Worm (Caenorhabditis elegans) whole organism, midembryonic: ENCODE results near the gene K08A2.2.

Source experiments
- T22C8.4 ChIP-seq: fragments of 200-800 bp; sonication (Bioruptor generic); IDR thresholded peaks from 2 replicates; pipeline ENCODE4 v1.3.6; 2022; ENCODE audit warnings: missing genetic modification characterization, missing compliant biosample characterization
- cog-1 ChIP-seq: sonication (generic microtip); optimal IDR thresholded peaks from 2 replicates; lab custom pipeline; 2016; ENCODE audit warnings: missing genetic modification characterization, missing compliant biosample characterization
- flt-1 ChIP-seq: fragments of 200-800 bp; sonication (Bioruptor generic); IDR thresholded peaks from 2 replicates; pipeline ENCODE4 v1.3.6; 2022; ENCODE audit warnings: missing genetic modification characterization, missing compliant biosample characterization
- klf-2 ChIP-seq: fragments of 200-800 bp; sonication (Bioruptor generic); conservative IDR thresholded peaks from 2 replicates; pipeline ENCODE4 v1.3.6; 2022; ENCODE audit warnings: missing genetic modification reagents, missing genetic modification characterization, missing compliant biosample characterization
- med-1 ChIP-seq: sonication (generic microtip); optimal IDR thresholded peaks from 2 replicates; lab custom pipeline; 2017; ENCODE audit warnings: missing genetic modification characterization, mild to moderate bottlenecking, missing compliant biosample characterization, antibody characterized with exemption, missing genetic modification reagents; ENCODE audit not compliant: insufficient read depth
- ref-1 ChIP-seq: fragments of 200-800 bp; sonication (Bioruptor generic); conservative IDR thresholded peaks from 2 replicates; pipeline ENCODE4 v1.3.6; 2022; ENCODE audit warnings: missing genetic modification reagents, missing genetic modification characterization, missing compliant biosample characterization
- tab-1 ChIP-seq: fragments of 200-800 bp; sonication (Bioruptor generic); IDR thresholded peaks from 2 replicates; pipeline ENCODE4 v1.3.6; 2022; ENCODE audit warnings: missing genetic modification characterization, missing compliant biosample characterization
- ztf-23 ChIP-seq: fragments of 200-800 bp; sonication (Bioruptor generic); IDR thresholded peaks from 2 replicates; pipeline ENCODE4 v1.3.6; 2022; ENCODE audit warnings: missing genetic modification reagents, missing genetic modification characterization, missing compliant biosample characterization
- ztf-29 ChIP-seq: fragments of 200-800 bp; sonication (Bioruptor generic); IDR thresholded peaks from 2 replicates; pipeline ENCODE4 v1.3.6; 2022; ENCODE audit warnings: missing genetic modification reagents, missing genetic modification characterization, missing compliant biosample characterization

The K08A2.2 gene

DNA sequence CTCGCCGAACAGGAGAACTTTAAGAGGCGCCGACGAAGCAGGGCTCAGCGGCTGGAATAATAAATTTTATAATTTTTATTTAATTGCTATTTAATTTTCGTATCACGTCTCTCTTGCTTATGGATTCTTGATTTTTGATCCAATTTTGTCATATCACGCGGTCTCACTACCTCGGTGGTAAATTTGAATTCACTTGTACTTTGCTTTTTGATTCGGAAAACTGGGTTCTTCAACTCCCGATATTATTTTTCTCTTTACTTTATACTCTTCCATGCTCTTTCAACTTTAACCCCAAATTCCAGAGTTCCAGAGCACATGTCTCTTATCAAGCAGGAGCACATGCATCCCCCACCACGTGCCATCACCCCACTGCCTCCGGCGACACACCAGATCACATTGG lies 12.3 kb downstream of the K08A2.2 start, which contains the start of gene lido-11:
Gene lido-11 (plus strand): TSS at position 301 of the 400 bp plus-strand sequence.
- TF ChIP-seq cog-1 (tag; lab: Kevin White, UChicago), result no peak
- TF ChIP-seq tab-1 (GFP tag; lab: Robert Waterston, UW), result no peak
- no peak for TF ChIP-seq flt-1 (GFP tag; lab: Robert Waterston, UW)

DNA sequence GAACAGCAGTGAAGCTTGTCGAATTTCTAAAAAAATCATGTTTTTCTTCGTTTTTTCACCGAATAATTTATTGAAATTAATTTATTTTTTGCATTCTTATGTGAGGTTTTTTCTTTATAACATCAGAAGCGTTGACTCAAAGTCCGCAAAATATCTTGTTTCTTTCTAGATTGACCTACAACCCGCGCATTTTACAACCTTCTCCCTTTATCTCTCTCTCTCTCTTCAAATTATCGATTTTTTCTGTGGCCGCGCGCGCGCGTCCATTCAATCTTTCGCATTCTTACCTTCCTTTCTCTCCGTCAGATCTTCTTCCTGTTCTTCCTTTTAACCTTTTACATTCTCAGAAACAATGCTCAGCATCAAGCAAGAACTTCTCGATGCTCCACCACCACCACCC lies 14.1 kb downstream of the K08A2.2 start, which contains the start of gene lido-12:
Gene lido-12 (plus strand): TSS at position 301 of the 400 bp plus-strand sequence.
- TF ChIP-seq tab-1 (GFP tag; lab: Robert Waterston, UW) (no peak), T22C8.4 (GFP tag; lab: Robert Waterston, UW) (peak; percentile 57; the same call in 1 of the 2 replicates)

DNA sequence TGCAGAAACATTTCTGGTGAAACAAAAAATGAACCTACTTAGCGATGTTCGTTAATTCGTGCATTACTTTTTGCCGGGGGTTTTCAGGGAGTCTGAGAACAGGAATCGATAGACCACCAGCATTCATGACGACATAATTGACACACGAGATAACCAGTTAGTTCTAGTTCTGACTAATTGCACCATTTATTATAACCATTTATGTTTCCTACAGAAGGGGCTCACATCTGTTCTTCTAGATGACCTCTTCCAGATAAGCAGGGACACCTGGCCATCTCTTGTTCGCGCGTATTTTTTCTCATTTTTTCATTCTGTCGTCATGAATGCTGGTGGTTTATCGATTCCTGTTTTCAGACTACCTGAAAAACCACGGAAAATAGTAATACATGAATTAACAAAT lies 17.0 kb downstream of the K08A2.2 start, which contains the start of gene sdz-5:
Gene sdz-5 (plus strand): TSS at position 301 of the 400 bp plus-strand sequence.
- TF ChIP-seq flt-1 (GFP tag; lab: Robert Waterston, UW), result no peak
- no peak for TF ChIP-seq med-1 (GFP tag; lab: Kevin White, UChicago)
- no peak for TF ChIP-seq ztf-23 (GFP tag; lab: Robert Waterston, UW)
- no peak for TF ChIP-seq tab-1 (GFP tag; lab: Robert Waterston, UW)
- no peak for TF ChIP-seq T22C8.4 (GFP tag; lab: Robert Waterston, UW)
- TF ChIP-seq cog-1 (tag; lab: Kevin White, UChicago), result no peak
- no peak for TF ChIP-seq klf-2 (GFP tag; lab: Robert Waterston, UW)
- TF ChIP-seq ztf-29 (GFP tag; lab: Robert Waterston, UW), result no peak
- TF ChIP-seq ref-1 (GFP tag; lab: Robert Waterston, UW), result no peak

DNA sequence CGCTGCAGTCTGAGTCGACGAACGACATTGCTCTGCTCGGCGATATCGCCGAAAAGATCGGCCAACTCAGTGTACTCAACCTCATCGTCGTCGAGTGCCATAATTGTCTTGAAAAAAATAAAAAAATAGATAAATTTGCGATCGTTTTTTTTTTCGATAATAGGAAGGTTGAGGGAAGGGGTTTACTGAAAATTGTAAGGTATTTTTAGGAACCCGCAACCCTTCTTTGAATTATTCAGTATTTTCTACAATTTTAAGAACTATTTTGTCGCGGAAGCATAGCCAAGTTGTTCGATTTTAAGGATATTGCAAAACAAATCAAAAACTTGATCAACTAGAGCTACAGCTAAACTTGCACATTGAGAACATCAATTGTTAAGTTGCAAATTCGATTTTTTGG lies 20.7 kb downstream of the K08A2.2 start, which contains the start of gene C41H7.9:
Gene C41H7.9 (minus strand): TSS at position 101 of the 400 bp plus-strand sequence.
- TF ChIP-seq ref-1 (GFP tag; lab: Robert Waterston, UW), result no peak
- no peak for TF ChIP-seq ztf-23 (GFP tag; lab: Robert Waterston, UW)
- no peak for TF ChIP-seq klf-2 (GFP tag; lab: Robert Waterston, UW)
- TF ChIP-seq flt-1 (GFP tag; lab: Robert Waterston, UW), result no peak

DNA sequence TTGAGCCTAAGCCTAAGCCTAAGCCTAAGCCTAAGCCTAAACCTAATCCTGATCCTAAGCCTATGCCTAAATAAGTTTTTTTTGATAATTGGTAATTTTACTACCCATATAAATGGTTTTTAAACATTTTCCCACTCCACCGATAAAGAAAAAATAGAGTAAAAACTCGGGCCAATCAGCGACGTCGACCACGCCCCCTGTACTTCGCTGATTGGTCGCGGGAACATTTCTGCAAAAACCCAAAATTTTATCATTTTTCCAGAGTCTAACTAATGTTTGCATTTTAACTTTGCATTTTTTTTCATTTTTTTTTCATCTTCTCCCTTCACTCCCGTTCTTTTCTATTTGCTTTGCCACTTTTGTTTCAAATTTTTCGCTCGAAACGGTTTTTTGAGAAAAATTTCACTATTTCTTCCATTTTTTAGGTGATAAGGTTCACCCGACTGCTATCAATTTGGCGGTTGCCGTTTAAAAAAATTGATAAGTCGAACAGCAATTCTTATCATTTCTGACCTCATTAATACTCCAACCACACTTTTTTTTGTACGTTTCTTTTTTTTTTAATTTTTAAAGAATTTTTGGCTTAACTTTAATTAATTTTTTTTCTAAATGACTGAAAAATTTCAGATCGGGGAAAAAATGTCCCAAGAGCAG lies 22.9 kb downstream of the K08A2.2 start, which contains the start of gene C41H7.2:
Gene C41H7.2 (plus strand): TSS at position 622 of the 654 bp plus-strand sequence.
- TF ChIP-seq tab-1 (GFP tag; lab: Robert Waterston, UW) (no peak), klf-2 (GFP tag; lab: Robert Waterston, UW) (no peak), ref-1 (GFP tag; lab: Robert Waterston, UW) (no peak), flt-1 (GFP tag; lab: Robert Waterston, UW) (0 out of 2 replicates have a peak, but pooled peaks have one; percentile 2)

DNA sequence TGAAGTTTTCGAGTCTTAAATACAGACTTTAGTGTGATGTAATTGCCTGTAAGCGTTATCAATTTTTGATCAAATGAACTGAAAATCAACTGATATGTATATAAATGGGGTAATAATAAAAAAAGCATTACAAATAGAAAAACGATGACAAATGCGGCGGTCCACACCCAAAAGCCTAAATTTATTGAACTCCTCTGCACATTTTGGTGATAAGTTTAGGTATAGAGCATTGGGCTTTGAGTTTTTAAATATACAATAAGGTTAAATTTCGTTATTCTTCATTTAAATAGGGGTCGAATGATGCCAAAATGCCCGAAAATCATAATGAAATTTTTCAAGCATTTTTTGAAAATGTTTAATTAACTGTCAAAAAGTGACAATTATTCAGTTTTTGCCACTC lies 28.4 kb downstream of the K08A2.2 start, which contains the start of gene clec-3:
Gene clec-3 (minus strand): TSS at position 101 of the 400 bp plus-strand sequence.
- TF ChIP-seq ztf-23 (GFP tag; lab: Robert Waterston, UW), result no peak

DNA sequence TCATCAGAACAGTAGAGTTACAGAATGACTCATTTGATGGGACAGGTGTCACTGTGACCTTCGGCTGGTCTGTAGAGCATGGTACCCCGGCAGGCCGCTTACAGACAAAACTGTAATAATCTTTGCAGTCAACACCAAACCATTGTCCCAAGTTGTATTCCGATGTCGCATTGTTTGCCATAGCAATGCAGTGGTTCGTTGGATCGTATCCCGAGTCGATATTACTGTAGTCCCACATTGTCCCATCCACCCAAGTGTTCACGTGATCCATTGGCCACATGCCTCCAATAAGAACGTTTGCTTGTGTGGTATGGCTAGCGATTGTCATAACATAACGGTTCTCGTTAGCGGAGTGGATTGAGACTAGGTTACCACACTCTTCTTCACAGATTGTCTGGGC lies 29.5 kb downstream of the K08A2.2 start:
- TF ChIP-seq T22C8.4 (GFP tag; lab: Robert Waterston, UW) (no peak), flt-1 (GFP tag; lab: Robert Waterston, UW) (no peak), cog-1 (tag; lab: Kevin White, UChicago) (no peak)

DNA sequence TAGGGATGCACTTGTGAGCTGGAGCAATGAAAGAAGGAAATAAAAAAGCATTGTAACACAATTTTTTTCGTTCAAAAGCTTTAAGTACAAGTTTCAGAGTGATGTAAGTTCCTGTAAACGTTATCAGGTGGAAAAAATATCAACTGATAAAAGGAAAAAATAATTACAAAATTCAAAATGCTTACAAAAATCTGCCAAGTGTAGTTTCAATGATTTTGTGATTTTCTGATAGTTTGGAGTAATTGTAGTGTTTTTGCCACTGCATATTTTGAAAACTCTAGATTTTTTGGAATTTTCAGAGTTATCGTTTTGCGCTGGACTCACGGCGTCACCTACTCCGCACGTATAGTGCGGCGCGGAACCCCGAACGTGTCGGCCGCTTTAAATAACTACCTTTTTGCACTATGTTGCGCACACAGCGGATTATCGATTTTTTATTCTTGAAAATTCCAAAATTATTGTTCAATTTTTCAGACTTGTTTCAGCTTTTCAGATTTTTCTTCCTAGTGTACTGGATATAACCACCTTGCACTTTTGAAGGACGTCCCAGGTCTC lies 32.1 kb downstream of the K08A2.2 start, which contains the start of gene clec-2:
Gene clec-2 (minus strand): TSS at position 51 of the 555 bp plus-strand sequence.
- no peak for TF ChIP-seq cog-1 (tag; lab: Kevin White, UChicago)
- no peak for TF ChIP-seq tab-1 (GFP tag; lab: Robert Waterston, UW)
- TF ChIP-seq ztf-29 (GFP tag; lab: Robert Waterston, UW), result no peak
- no peak for TF ChIP-seq T22C8.4 (GFP tag; lab: Robert Waterston, UW)
- TF ChIP-seq ztf-23 (GFP tag; lab: Robert Waterston, UW), result no peak
- TF ChIP-seq ref-1 (GFP tag; lab: Robert Waterston, UW), result no peak
- no peak for TF ChIP-seq klf-2 (GFP tag; lab: Robert Waterston, UW)
- TF ChIP-seq med-1 (GFP tag; lab: Kevin White, UChicago), result no peak
- no peak for TF ChIP-seq flt-1 (GFP tag; lab: Robert Waterston, UW)

DNA sequence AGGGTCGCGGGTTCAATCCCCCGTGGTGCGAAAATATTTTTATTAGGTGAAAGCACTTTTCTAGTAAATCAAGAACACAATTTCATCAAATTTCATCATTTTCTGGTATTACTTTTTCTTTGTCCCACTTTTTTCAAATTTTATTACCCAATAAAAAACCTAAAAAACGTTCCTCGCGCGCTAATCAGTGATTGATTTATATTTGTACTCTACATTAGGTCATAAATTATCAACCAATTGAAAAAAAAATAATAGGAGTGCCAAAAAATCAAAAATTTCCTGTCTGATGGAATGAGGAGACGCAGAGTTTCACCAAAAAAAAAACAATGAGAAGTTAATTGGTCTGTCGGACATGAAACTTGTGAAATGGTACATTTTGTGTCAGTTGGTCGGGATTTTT lies 33.2 kb downstream of the K08A2.2 start:
- TF ChIP-seq klf-2 (GFP tag; lab: Robert Waterston, UW) (no peak), ref-1 (GFP tag; lab: Robert Waterston, UW) (no peak), tab-1 (GFP tag; lab: Robert Waterston, UW) (no peak), ztf-29 (GFP tag; lab: Robert Waterston, UW) (no peak), med-1 (GFP tag; lab: Kevin White, UChicago) (no peak), T22C8.4 (GFP tag; lab: Robert Waterston, UW) (no peak), flt-1 (GFP tag; lab: Robert Waterston, UW) (no peak), cog-1 (tag; lab: Kevin White, UChicago) (no peak)

DNA sequence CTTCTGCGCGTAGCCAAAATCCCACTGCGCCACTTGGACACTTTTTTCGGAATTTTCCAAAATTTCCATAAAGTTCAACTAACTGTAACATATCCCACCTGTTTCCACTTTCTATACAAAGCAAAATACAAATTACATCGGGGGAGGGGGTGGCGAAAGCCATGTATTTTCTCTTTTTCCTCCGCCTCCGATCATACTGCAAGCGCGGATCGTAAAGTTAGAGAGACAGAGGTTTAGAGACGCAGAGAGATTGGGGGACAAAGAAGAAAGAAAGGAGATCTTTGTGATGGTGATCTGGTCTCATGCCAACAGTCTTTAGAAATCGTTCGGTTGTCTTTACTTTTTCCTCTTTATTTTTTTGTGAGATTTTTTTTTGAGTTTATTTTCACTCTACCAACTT lies 36.9 kb downstream of the K08A2.2 start:
- TF ChIP-seq tab-1 (GFP tag; lab: Robert Waterston, UW), result no peak
- no peak for TF ChIP-seq ztf-23 (GFP tag; lab: Robert Waterston, UW)
- TF ChIP-seq T22C8.4 (GFP tag; lab: Robert Waterston, UW), result no peak
- TF ChIP-seq flt-1 (GFP tag; lab: Robert Waterston, UW), result no peak
- no peak for TF ChIP-seq cog-1 (tag; lab: Kevin White, UChicago)
- TF ChIP-seq ztf-29 (GFP tag; lab: Robert Waterston, UW), result no peak
- no peak for TF ChIP-seq med-1 (GFP tag; lab: Kevin White, UChicago)
- TF ChIP-seq klf-2 (GFP tag; lab: Robert Waterston, UW), result no peak
- TF ChIP-seq ref-1 (GFP tag; lab: Robert Waterston, UW), result no peak
